Fruit fly (Drosophila melanogaster) S2 (cell line): ENCODE results near the gene CG12091.

Experiments
- CG8478 ChIP-seq: fragments of >200 bp; optimal IDR thresholded peaks from 2 replicates; lab custom pipeline; 2018
- CTCF ChIP-seq, 2 experiments: fragments of >200 bp; optimal IDR thresholded peaks; 2 replicates each; lab custom pipeline; 2018

dm6 chr3L:1536487-1537337, at the start of gene CG12091, which contains the start of gene pns:
- TF ChIP-seq CG8478 (lab: Kevin White, UChicago) (no peak), CTCF (optimal IDR thresholded peaks at IDR 0.05; lab: Kevin White, UChicago) (no peak)
